Fruit fly (Drosophila melanogaster) ovary, adult (tissue): ENCODE measurements around the gene CG16713.
A peak's percentile ranks its signal among the peaks of the same experiment; 100 is the strongest.

Experiments
- CG17801 ChIP-seq: fragments of 200-800 bp; optimal IDR thresholded peaks from 2 replicates; lab custom pipeline; 2019; ENCODE audit warnings: missing biosample characterization, mild to moderate bottlenecking, missing genetic modification characterization, moderate library complexity; ENCODE audit not compliant: partially characterized antibody

CG16713 gene

DNA sequence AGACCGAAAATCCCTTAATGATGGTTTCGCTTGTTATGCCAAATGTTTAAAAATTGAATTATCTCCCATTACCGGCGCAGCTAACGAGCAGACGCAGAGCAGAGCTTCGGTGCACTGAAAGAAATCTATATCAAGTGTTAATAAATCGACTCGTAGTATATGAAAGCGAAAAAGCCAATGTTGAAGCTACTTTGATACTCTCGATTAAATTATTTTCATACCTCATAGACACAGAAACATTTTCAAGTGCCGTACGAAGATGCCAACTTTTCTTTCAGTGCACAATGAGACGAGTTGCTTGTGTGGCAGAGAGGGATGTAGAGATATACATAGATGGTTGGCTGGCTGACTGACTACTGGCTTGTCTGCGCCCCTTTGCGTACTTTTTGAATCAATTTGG lies 19.4 kb downstream of the CG16713 start:
- TF ChIP-seq CG17801 = no peak

DNA sequence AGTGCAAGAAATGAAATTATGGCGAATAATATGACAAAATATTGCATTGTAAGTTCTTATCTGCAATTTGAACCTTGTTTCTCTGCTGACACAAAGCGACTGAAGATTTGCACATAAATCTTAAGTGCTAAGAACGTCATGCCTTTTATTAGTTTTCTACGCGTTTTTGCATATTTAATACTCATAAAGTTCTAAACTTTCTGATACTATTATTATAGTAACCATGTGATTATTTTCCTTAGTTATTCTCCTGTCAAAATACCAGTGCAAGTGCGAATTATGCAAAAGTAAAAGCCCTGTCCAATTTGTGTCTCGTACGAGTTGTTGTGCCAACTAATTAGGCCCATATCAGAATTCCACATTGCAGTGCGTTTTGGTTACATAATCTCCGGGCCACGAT lies 24.7 kb downstream of the CG16713 start, which contains the start of gene Sfp24Bc:
Gene Sfp24Bc, minus strand, starts transcription at position 101 of the 400 bp plus-strand sequence.
- no peak for TF ChIP-seq CG17801

DNA sequence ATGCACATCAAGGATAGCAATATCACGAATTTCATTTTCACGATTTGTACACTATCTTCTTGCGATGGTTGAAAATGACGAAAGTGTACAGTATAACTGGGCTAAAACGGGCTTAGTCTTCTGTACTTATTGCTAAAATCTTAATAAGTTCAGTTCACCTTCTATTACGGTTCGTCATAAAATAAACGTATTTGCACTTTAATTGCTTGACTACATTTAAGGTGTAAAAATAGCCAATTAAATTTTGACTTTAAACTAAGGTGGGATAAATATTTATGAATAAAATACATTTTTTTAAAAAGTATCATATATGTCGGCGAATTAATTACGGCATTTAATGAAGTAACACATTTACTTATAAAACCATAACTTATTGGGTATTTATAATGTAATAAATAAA lies 25.5 kb downstream of the CG16713 start, which contains the start of gene Sfp24Bb:
Gene Sfp24Bb, minus strand, starts transcription at position 101 of the 400 bp plus-strand sequence.
- no peak for TF ChIP-seq CG17801

DNA sequence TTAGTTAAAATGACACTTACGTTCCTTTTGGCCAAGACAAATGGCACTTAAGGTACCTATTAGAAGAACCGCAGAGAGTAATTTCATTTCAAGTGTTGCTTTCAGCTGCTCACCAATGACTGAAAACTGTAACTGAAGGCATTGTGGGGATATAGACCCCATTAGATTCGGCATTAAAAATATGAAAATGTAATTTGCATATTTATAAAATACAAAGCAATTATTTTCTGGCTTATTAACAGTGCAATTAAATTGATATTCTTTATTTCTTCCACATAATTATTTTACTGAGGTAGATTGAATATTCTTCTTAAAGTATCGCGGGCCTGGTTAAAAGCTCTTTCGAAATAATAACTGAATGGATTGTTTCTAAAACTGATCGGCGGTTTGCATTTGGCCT lies 26.2 kb downstream of the CG16713 start, which contains the start of gene Sfp24Bd:
Gene Sfp24Bd, minus strand, starts transcription at position 101 of the 400 bp plus-strand sequence.
- TF ChIP-seq CG17801 = no peak

DNA sequence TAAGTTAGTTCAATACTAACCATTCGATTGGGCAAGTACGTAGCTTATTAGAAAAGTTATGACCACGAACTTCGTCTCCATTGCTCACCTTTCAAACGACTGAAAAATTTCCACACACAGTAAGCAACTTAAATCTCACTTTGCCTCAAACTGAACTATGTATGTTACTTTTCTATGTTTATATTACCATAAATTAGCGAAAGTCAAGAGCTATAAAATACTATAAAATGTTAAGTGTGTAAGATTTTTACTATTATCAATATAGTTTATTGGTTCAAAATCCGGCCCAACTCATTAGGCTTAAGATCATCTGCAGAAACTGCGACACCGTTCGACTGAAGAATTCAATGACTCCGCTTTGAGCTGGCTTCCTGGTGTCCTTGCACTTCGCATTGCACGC lies 26.8 kb downstream of the CG16713 start, which contains the start of gene Sfp24Ba:
Gene Sfp24Ba, minus strand, starts transcription at position 101 of the 400 bp plus-strand sequence.
- no peak for TF ChIP-seq CG17801

DNA sequence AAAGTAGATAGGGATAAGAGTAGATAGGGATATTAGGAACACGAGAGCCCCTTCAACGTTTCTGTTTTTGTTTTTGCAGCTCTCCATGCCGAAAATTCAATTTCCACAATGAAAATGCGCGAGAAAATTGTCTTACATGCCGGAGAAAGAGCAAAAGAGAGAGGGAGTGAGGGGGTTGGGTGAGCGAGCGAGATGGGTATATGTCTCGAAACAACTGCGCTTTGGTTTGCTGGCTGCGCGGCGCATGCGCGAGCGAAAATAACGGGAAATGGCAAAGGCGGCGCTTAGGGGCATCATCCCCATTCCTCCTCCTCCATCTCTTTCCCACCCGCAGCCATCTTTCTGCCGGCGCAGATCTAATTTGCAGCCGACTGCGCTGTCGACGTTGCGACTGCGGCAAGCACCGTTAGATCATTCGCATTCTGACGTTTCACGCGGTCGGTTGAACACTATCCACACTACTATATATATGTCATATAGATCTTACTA lies 32.9 kb downstream of the CG16713 start, which contains the start of gene Drgx:
Gene Drgx, plus strand, starts transcription at position 439 of the 489 bp plus-strand sequence.
- no peak for TF ChIP-seq CG17801

DNA sequence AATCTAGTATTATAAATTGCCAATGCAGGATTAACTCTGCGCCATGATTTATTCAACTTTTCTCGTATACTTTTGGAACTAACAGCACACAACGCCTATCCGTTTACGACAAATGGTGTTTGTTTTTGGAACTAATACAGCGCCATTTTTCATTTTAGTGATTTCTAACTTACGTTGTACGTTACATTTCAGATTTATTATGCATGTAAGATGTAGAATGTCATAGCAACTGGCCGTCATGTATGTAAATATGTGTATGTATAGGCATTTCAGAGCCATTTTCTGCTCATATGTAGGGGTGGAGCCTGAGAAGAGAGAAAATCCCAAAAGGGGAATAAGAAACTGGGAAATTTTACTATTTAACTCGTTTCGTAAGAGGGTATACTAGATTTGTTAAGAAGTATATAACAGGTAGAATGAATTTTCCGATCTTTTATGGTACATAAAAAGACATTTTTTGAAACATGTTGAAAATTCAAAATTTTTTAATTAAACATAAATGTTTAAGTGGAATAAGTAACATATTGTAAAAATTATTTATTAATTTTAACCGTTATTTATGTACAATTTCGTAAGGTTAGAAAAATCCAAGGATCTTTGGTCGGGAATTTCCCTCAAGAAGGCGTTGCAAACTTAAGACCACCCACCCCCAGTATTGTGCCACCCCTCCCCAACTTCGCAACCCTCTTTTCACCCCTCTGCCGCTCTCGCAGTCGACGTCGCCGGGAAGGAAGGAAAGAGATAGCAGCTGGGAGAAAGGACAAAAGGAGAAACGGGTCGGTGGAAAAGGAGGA lies 37.7 kb downstream of the CG16713 start:
- TF ChIP-seq CG17801 = no peak

DNA sequence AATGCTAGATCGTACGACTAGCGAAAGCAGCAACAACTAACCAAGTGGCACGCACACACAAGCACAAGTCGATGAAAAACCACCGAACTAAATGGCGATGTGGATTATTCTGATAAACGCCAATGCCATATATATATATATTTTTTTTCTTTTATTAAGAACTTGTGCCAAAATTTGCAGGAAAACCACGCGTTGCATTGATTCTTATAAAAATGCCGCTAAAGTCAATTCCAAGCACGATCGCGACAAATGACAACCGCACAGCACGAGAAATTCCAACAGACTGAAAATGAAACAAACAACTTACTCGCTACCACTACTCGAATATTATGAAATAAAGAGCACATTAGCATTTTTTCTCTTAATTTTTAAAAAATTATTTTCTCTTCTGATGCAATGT lies 38.5 kb downstream of the CG16713 start, which contains the start of gene for:
Gene for, minus strand, starts transcription at position 287 of the 400 bp plus-strand sequence.
- TF ChIP-seq CG17801 = no peak

DNA sequence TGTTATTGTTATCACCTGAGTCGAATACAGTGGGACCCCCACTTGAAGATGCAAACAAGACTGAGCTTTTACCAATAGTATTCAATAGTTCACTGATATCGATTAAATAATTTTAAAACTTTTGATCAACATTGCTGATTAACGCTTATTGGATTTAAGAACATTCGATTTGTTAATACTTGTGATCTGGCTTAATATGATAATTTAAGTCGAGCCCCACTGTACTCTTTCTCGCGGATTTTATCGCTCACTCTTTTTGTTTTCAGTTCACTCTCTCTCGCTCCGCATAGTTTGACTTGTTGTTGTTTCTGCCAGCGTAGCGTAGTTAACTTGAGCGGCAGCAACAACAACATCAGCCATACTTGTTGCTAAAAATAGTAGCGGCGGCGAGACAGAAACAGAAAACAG lies 39.5 kb downstream of the CG16713 start:
- TF ChIP-seq CG17801 = peak; percentile 98

DNA sequence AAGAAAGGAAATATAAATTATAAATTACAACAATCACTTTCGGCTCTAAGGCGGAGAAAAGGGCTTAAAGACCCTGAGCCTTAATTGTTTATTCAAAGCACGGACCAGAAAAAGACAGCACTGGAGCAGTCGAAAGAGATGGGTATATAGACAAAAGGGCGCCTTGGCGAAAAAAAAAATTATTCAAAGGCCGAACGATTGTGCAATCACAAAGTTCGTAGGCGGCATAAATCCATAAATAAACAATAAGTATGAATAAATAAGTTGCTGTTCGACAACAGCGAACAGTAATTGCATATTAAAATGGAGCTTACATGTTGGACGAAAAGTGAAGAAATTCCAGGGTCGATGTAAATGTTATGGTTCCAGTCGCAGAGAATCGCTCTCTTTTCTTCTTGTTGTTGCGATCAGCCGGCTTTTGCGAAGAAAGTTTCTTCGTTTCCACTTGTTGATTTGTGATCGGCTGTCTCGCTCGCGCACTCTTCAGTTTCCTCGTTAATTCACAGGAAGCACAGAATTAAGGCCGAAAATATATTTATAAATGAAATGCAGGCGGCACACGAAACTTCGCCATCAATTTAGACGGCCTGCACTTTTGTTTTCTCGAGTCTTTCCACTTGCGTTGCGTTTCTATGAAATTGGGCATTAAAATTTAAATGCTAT lies 40.1 kb downstream of the CG16713 start:
- no peak for TF ChIP-seq CG17801

DNA sequence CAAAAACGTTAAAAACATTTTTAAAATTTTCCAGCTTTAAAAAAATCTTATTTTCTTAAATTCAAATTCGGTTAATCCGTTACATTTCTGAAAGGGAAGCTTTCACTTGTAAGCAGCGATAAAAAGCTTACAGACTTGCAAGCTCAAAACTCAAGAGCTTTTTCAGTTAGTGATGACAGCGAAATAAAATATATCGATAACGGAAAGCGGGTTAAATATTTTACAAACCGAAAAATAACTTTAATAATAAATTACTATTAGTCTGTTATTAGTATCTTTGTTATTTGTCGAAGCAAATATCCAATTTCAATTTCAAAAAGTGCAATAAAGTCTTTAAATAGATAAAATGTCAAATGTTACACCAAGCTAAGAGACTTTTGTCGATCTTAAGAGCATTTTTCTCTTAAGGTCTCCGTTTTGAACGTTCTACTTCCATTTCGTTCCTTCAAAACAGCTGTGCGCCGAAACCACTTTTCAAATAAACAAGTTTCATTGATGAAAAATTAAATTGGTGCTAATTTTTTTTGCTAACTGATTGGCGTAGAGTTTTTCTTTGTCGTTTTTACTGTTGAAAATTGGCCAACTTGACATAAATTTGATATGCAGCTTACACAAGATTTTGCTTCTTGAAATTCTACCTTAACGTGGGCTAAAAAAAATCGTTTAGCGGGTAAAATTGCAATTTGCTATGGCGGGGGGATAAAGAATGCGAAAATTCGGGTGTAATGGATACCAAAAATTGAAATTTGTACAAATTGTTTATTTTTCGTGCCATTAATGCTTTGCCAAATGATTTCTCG lies 46.8 kb downstream of the CG16713 start:
- no peak for TF ChIP-seq CG17801

DNA sequence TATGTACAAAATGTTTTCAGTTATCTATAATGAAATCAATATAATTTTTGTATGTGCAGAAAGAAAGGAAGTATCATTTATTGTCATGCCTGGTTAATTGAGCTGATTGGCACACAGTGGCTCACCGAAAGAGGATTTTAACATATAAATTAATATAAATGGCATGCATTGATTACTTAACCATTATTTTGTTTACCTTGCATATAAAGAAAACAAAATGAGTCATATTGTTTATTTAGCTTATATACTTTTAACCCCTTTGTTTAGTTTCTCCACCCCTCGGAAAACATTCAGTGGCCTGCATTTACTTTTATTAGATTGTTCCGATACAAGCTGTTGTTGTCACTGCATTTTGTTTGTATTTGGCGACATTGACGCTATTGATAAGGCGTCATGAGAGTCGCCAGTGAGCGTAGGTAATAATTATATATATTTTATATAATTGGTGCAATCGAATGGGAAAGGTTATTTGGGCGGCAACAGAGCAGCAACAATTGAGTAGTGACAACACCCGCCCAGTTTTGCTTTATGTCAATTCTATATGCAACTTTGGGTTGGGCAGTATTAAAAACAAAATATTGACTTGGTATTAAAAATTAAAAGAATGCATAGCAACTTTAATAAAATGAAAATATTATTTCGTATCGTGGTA lies 47.6 kb downstream of the CG16713 start:
- peak; percentile 14 for TF ChIP-seq CG17801

DNA sequence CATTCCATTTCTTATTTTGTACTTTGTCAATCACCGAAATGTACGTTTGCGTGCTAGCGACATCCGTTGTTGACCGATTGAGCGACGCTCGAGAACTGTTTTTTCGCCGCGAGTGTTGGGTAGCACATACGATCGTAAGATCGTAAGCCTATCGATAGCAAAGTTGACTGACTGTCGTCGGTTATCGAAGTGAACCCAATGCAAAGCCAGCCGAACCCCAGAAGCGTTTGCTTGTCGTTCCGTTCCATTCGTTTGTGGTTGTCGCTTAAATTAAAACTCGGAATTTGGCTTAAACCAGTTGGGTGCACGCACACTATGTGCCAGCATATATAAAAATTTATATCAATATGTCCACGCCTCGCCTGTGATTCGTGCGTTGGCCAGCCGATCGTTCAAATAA lies 49.2 kb downstream of the CG16713 start:
- TF ChIP-seq CG17801 = no peak

DNA sequence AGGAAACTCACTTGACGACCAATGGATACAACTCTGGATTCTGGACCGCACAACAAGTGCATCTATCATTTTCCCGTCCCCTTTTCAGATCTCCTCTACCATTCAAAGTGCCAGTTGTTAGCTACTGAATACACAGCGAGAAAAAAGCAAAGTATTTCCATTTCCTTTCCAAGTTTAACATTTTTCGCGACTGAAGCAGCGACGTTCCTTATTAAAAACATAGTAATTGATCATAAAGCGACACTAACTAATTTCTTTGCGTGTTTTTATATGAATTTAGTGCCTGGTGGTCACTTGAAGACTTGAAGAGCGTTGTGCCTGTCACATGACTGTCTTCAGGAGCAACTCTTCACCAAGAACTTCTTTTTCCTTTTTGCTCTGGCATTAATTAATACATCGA lies 49.9 kb downstream of the CG16713 start:
- TF ChIP-seq CG17801 = no peak
